Worm (Caenorhabditis elegans) whole organism, L4/young adult: Measurements from ENCODE around the gene T22E5.1.

ENCODE experiments used
- dao-5 ChIP-seq: sonication (generic microtip); optimal IDR thresholded peaks from 2 replicates; lab custom pipeline; 2016; ENCODE audit warnings: missing genotype, missing genetic modification characterization, moderate library complexity, missing compliant biosample characterization
- him-1 ChIP-seq: sonication (generic microtip); optimal IDR thresholded peaks from 2 replicates; lab custom pipeline; 2016; ENCODE audit warnings: missing genotype, missing genetic modification reagents, missing genetic modification characterization, missing compliant biosample characterization

DNA sequence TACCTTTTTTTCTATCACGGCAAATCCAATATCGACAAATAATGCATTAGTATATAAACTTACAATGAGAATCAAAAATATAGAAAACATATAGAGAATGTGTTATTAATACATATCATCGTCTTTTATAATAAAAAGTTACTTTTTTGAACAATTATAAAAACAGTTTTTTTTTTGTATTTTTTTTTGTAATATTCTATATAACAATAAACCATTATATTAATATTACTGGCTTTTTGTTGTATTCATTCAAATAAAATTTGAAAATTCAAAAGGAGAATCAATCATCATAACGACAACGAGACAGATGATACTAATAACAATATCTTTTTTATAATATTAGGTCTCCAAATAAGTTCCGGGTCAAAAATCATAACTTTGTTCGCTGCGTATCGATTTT lies 24.9 kb downstream of the T22E5.1 start, which contains the start of gene K10C2.8:
- TF ChIP-seq dao-5 (no peak), him-1 (no peak)
